1 fruit fly cellular context compared by ENCODE assay signal in genomic region chr3R:16208924-16209713, dm6.
TF ChIP-seq lines count a peak whose summit lies in the region.

No protein-coding gene starts in this region.

TF ChIP-seq in whole organism, embryonic, 481 proteins besides CTCF, POLR2A, EP300 and RAD21 (continued from another document):
- TF ChIP-seq CG13775 (GFP tag; optimal IDR thresholded peaks at IDR 0.05; lab: Kevin White, UChicago) (peak; percentile 76), Abd-B (GFP tag; optimal IDR thresholded peaks at IDR 0.05; lab: Kevin White, UChicago) (peak; percentile 48), repo (GFP tag; optimal IDR thresholded peaks at IDR 0.05; lab: Kevin White, UChicago) (no peak), ems (GFP tag; optimal IDR thresholded peaks at IDR 0.05; lab: Kevin White, UChicago) (no peak), Dp (GFP tag; optimal IDR thresholded peaks at IDR 0.05; lab: Kevin White, UChicago) (no peak), CG12219 (GFP tag; optimal IDR thresholded peaks at IDR 0.05; lab: Kevin White, UChicago) (no peak), Sox102F (GFP tag; optimal IDR thresholded peaks at IDR 0.05; lab: Kevin White, UChicago) (peak; percentile 56), Mrtf (GFP tag; IDR thresholded peaks at IDR 0.05; lab: Robert Waterston, UW) (no peak), mld (GFP tag; IDR thresholded peaks at IDR 0.05; lab: Robert Waterston, UW; ENCODE audit: partially characterized antibody) (no peak), sqz (GFP tag; optimal IDR thresholded peaks at IDR 0.05; lab: Kevin White, UChicago) (no peak), cg (GFP tag; optimal IDR thresholded peaks at IDR 0.05; lab: Kevin White, UChicago) (no peak), CG17612 (GFP tag; IDR thresholded peaks at IDR 0.05; lab: Robert Waterston, UW) (no peak), CG34224 (GFP tag; IDR thresholded peaks at IDR 0.05; lab: Robert Waterston, UW; ENCODE audit: partially characterized antibody) (no peak), Oli (tag; optimal IDR thresholded peaks at IDR 0.05; lab: Kevin White, UChicago) (peak; percentile 53), CG15269 (tag; optimal IDR thresholded peaks at IDR 0.05; lab: Kevin White, UChicago) (peak; percentile 60), bcd (GFP tag; optimal IDR thresholded peaks at IDR 0.05; lab: Kevin White, UChicago) (peak; percentile 49), sd (tag; optimal IDR thresholded peaks at IDR 0.05; lab: Kevin White, UChicago) (no peak), Rfx (GFP tag; IDR thresholded peaks at IDR 0.05; lab: Robert Waterston, UW) (peak; percentile 31; the same call in 1 of the 2 replicates), Dbx (GFP tag; IDR thresholded peaks at IDR 0.05; lab: Robert Waterston, UW) (peak; percentile 50; the same call in 2 of the 3 replicates), so (GFP tag; IDR thresholded peaks at IDR 0.05; lab: Robert Waterston, UW) (0 out of 3 replicates have a peak, but pooled peaks have one; percentile 42), E2f2 (GFP tag; IDR thresholded peaks at IDR 0.05; lab: Robert Waterston, UW) (no peak), lbe (GFP tag; optimal IDR thresholded peaks at IDR 0.05; lab: Kevin White, UChicago) (peak; percentile 28), pros (GFP tag; optimal IDR thresholded peaks at IDR 0.05; lab: Kevin White, UChicago) (no peak), Deaf1 (tag; optimal IDR thresholded peaks at IDR 0.05; lab: Kevin White, UChicago) (peak; percentile 73), Doc3 (GFP tag; IDR thresholded peaks at IDR 0.05; lab: Robert Waterston, UW; ENCODE audit: partially characterized antibody) (no peak), Fer1 (GFP tag; optimal IDR thresholded peaks at IDR 0.05; lab: Kevin White, UChicago) (no peak), HLH3B (GFP tag; IDR thresholded peaks at IDR 0.05; lab: Robert Waterston, UW) (no peak), CG13894 (tag; optimal IDR thresholded peaks at IDR 0.05; lab: Kevin White, UChicago) (peak; percentile 92), ash1 (GFP tag; optimal IDR thresholded peaks at IDR 0.05; lab: Kevin White, UChicago) (no peak), ssp (GFP tag; IDR thresholded peaks at IDR 0.05; lab: Robert Waterston, UW) (no peak), az2 (GFP tag; optimal IDR thresholded peaks at IDR 0.05; lab: Kevin White, UChicago) (peak; percentile 20), yki (optimal IDR thresholded peaks at IDR 0.05; lab: Kevin White, UChicago) (no peak), Scr (GFP tag; IDR thresholded peaks at IDR 0.05; lab: Robert Waterston, UW; ENCODE audit: partially characterized antibody) (no peak), Blimp-1 (GFP tag; optimal IDR thresholded peaks at IDR 0.05; lab: Kevin White, UChicago) (peak; percentile 41), dpn (GFP tag; optimal IDR thresholded peaks at IDR 0.05; lab: Kevin White, UChicago) (peak in 1 of 2 experiments; percentile 39), CG31441 (GFP tag; IDR thresholded peaks at IDR 0.05; lab: Robert Waterston, UW) (peak; percentile 58), CG15601 (tag; optimal IDR thresholded peaks at IDR 0.05; lab: Kevin White, UChicago) (peak; percentile 2), kni (GFP tag; optimal IDR thresholded peaks at IDR 0.05; lab: Kevin White, UChicago) (no peak), zfh1 (GFP tag; IDR thresholded peaks at IDR 0.05; lab: Robert Waterston, UW) (0 out of 3 replicates have a peak, but pooled peaks have one; percentile 4), hkb (optimal IDR thresholded peaks at IDR 0.05; lab: Kevin White, UChicago) (no peak), hkb (GFP tag; IDR thresholded peaks at IDR 0.05; lab: Robert Waterston, UW) (0 out of 2 replicates have a peak, but pooled peaks have one; percentile 24), Adf1 (GFP tag; IDR thresholded peaks at IDR 0.05; lab: Robert Waterston, UW) (peak; percentile 61; the same call in 1 of the 2 replicates), fu2 (GFP tag; optimal IDR thresholded peaks at IDR 0.05; lab: Kevin White, UChicago) (no peak), Aef1 (GFP tag; IDR thresholded peaks at IDR 0.05; lab: Robert Waterston, UW) (0 out of 3 replicates have a peak, but pooled peaks have one; percentile 11), amos (GFP tag; IDR thresholded peaks at IDR 0.05; lab: Robert Waterston, UW; ENCODE audit: partially characterized antibody) (no peak; the same call in 1 of the 2 replicates), CG10654 (GFP tag; optimal IDR thresholded peaks at IDR 0.05; lab: Kevin White, UChicago) (peak; percentile 52), pho (GFP tag; optimal IDR thresholded peaks at IDR 0.05; lab: Kevin White, UChicago) (no peak), NK7.1 (GFP tag; optimal IDR thresholded peaks at IDR 0.05; lab: Kevin White, UChicago) (no peak), CG30403 (GFP tag; optimal IDR thresholded peaks at IDR 0.05; lab: Kevin White, UChicago) (peak; percentile 43), Mad (GFP tag; optimal IDR thresholded peaks at IDR 0.05; lab: Kevin White, UChicago) (no peak), jigr1 (GFP tag; IDR thresholded peaks at IDR 0.05; lab: Robert Waterston, UW) (no peak), fd3F (GFP tag; optimal IDR thresholded peaks at IDR 0.05; lab: Kevin White, UChicago) (peak; percentile 18), ATbp (GFP tag; optimal IDR thresholded peaks at IDR 0.05; lab: Kevin White, UChicago) (no peak), CG5953 (GFP tag; IDR thresholded peaks at IDR 0.05; lab: Robert Waterston, UW) (no peak; the same call in 1 of the 2 replicates), lilli (GFP tag; optimal IDR thresholded peaks at IDR 0.05; lab: Kevin White, UChicago) (no peak), CG17385 (GFP tag; optimal IDR thresholded peaks at IDR 0.05; lab: Kevin White, UChicago) (peak; percentile 26), tio (GFP tag; optimal IDR thresholded peaks at IDR 0.05; lab: Kevin White, UChicago) (peak; percentile 33), CG2712 (tag; optimal IDR thresholded peaks at IDR 0.05; lab: Kevin White, UChicago) (peak; percentile 72), br (optimal IDR thresholded peaks at IDR 0.05; lab: Kevin White, UChicago) (no peak), Xbp1 (GFP tag; optimal IDR thresholded peaks at IDR 0.05; lab: Kevin White, UChicago) (peak; percentile 37), Doc2 (GFP tag; IDR thresholded peaks at IDR 0.05; lab: Robert Waterston, UW) (no peak), mam (GFP tag; optimal IDR thresholded peaks at IDR 0.05; lab: Kevin White, UChicago) (no peak), CG33213 (GFP tag; optimal IDR thresholded peaks at IDR 0.05; lab: Kevin White, UChicago) (no peak), ranshi (GFP tag; IDR thresholded peaks at IDR 0.05; lab: Robert Waterston, UW) (peak; percentile 7; the same call in 1 of the 2 replicates), sima (GFP tag; optimal IDR thresholded peaks at IDR 0.05; lab: Kevin White, UChicago) (no peak), cato (GFP tag; optimal IDR thresholded peaks at IDR 0.05; lab: Kevin White, UChicago; ENCODE audit: borderline replicate concordance) (peak; percentile 29), CG6791 (GFP tag; IDR thresholded peaks at IDR 0.05; lab: Robert Waterston, UW; ENCODE audit: partially characterized antibody) (0 out of 3 replicates have a peak, but pooled peaks have one; percentile 29), gem (tag; optimal IDR thresholded peaks at IDR 0.05; lab: Kevin White, UChicago) (peak; percentile 81), Ets65A (GFP tag; lab: Kevin White, UChicago) (peak; percentile 73), CG18619 (GFP tag; optimal IDR thresholded peaks at IDR 0.05; lab: Kevin White, UChicago) (peak; percentile 49), CG10543 (GFP tag; optimal IDR thresholded peaks at IDR 0.05; lab: Kevin White, UChicago) (peak; percentile 83), Ada2b (GFP tag; IDR thresholded peaks at IDR 0.05; lab: Robert Waterston, UW) (no peak), lola (GFP tag; optimal IDR thresholded peaks at IDR 0.05; lab: Kevin White, UChicago) (peak in 1 of 3 experiments; percentile 84), Usf (GFP tag; optimal IDR thresholded peaks at IDR 0.05; lab: Kevin White, UChicago) (peak; percentile 57), CG30020 (tag; optimal IDR thresholded peaks at IDR 0.05; lab: Kevin White, UChicago) (peak; percentile 13), Xrp1 (GFP tag; IDR thresholded peaks at IDR 0.05; lab: Robert Waterston, UW) (peak; percentile 51), CG7357 (GFP tag; IDR thresholded peaks at IDR 0.05; lab: Robert Waterston, UW) (no peak), Bdp1 (GFP tag; optimal IDR thresholded peaks at IDR 0.05; lab: Kevin White, UChicago) (no peak), CG18262 (tag; optimal IDR thresholded peaks at IDR 0.05; lab: Kevin White, UChicago) (peak; percentile 80), CG7556 (GFP tag; optimal IDR thresholded peaks at IDR 0.05; lab: Kevin White, UChicago) (peak; percentile 78), BtbVII (GFP tag; optimal IDR thresholded peaks at IDR 0.05; lab: Kevin White, UChicago) (peak; percentile 40), CG14860 (GFP tag; IDR thresholded peaks at IDR 0.05; lab: Robert Waterston, UW; ENCODE audit: partially characterized antibody) (no peak), fd64A (GFP tag; optimal IDR thresholded peaks at IDR 0.05; lab: Kevin White, UChicago) (no peak), schlank (tag; optimal IDR thresholded peaks at IDR 0.05; lab: Kevin White, UChicago) (peak; percentile 26), Bteb2 (GFP tag; optimal IDR thresholded peaks at IDR 0.05; lab: Kevin White, UChicago) (no peak), CG4820 (GFP tag; optimal IDR thresholded peaks at IDR 0.05; lab: Kevin White, UChicago) (peak; percentile 11), tin (GFP tag; optimal IDR thresholded peaks at IDR 0.05; lab: Kevin White, UChicago) (no peak), Meics (GFP tag; optimal IDR thresholded peaks at IDR 0.05; lab: Kevin White, UChicago) (peak; percentile 66), CG33557 (GFP tag; optimal IDR thresholded peaks at IDR 0.05; lab: Kevin White, UChicago) (peak; percentile 33), CG3995 (GFP tag; optimal IDR thresholded peaks at IDR 0.05; lab: Kevin White, UChicago) (no peak), CG10274 (GFP tag; optimal IDR thresholded peaks at IDR 0.05; lab: Kevin White, UChicago) (peak; percentile 1), Sox100B (GFP tag; optimal IDR thresholded peaks at IDR 0.05; lab: Kevin White, UChicago) (peak; percentile 71), Ravus (GFP tag; IDR thresholded peaks at IDR 0.05; lab: Robert Waterston, UW) (no peak), CG7839 (tag; optimal IDR thresholded peaks at IDR 0.05; lab: Kevin White, UChicago) (peak; percentile 56), CG10267 (tag; optimal IDR thresholded peaks at IDR 0.05; lab: Kevin White, UChicago) (peak; percentile 59), CrebB (tag; optimal IDR thresholded peaks at IDR 0.05; lab: Kevin White, UChicago) (no peak), CG11560 (tag; IDR thresholded peaks at IDR 0.05; lab: Robert Waterston, UW) (no peak), D19B (GFP tag; optimal IDR thresholded peaks at IDR 0.05; lab: Kevin White, UChicago) (peak; percentile 72), CG12769 (tag; optimal IDR thresholded peaks at IDR 0.05; lab: Kevin White, UChicago) (peak; percentile 77), dmrt11E (tag; optimal IDR thresholded peaks at IDR 0.05; lab: Kevin White, UChicago) (peak; percentile 73), CG3847 (GFP tag; IDR thresholded peaks at IDR 0.05; lab: Robert Waterston, UW) (0 out of 2 replicates have a peak, but pooled peaks have one; percentile 11), pzg (GFP tag; optimal IDR thresholded peaks at IDR 0.05; lab: Kevin White, UChicago) (no peak), dmrt99B (tag; optimal IDR thresholded peaks at IDR 0.05; lab: Kevin White, UChicago) (peak; percentile 33), gcm (GFP tag; optimal IDR thresholded peaks at IDR 0.05; lab: Kevin White, UChicago) (peak; percentile 6), sc (optimal IDR thresholded peaks at IDR 0.05; lab: Kevin White, UChicago) (no peak), sc (GFP tag; optimal IDR thresholded peaks at IDR 0.05; lab: Kevin White, UChicago) (peak; percentile 58), vfl (GFP tag; optimal IDR thresholded peaks at IDR 0.05; lab: Kevin White, UChicago) (no peak), CG11247 (GFP tag; IDR thresholded peaks at IDR 0.05; lab: Robert Waterston, UW) (peak; percentile 23; the same call in 1 of the 2 replicates), dan (GFP tag; IDR thresholded peaks at IDR 0.05; lab: Robert Waterston, UW) (no peak), CG8388 (GFP tag; optimal IDR thresholded peaks at IDR 0.05; lab: Kevin White, UChicago) (peak; percentile 59)
TF ChIP-seq in whole organism, embryonic: peak in this region for 158.
